Fruit fly (Drosophila melanogaster) S2 (cell line): ENCODE data around the gene Brf.

Source experiments
- CG8478 ChIP-seq: fragments of >200 bp; optimal IDR thresholded peaks from 2 replicates; lab custom pipeline; 2018
- CTCF ChIP-seq, 2 experiments: fragments of >200 bp; optimal IDR thresholded peaks; 2 replicates each; lab custom pipeline; 2018

Gene Brf

dm6 chr3R:17391313-17391845 is at the start of gene Brf, which contains the start of gene sds22:
Gene Brf, minus strand, starts transcription at chr3R:17391337.
Gene sds22, plus strand, starts transcription at chr3R:17391594.
- TF ChIP-seq CTCF (optimal IDR thresholded peaks at IDR 0.05; lab: Kevin White, UChicago) (no peak), CG8478 (lab: Kevin White, UChicago) (no peak)

- TF ChIP-seq CTCF (optimal IDR thresholded peaks at IDR 0.05; lab: Kevin White, UChicago) (no peak), CG8478 (lab: Kevin White, UChicago) (no peak)
Observed at dm6 chr3R:17440628-17441027, 49.5 kb upstream of the Brf start, which contains the start of gene CG14331. Gene CG14331, minus strand, starts transcription at chr3R:17440728.

- TF ChIP-seq CTCF (optimal IDR thresholded peaks at IDR 0.05; lab: Kevin White, UChicago), result no peak
- no peak for TF ChIP-seq CG8478 (lab: Kevin White, UChicago)
Observed at dm6 chr3R:17434330-17434729, 43.2 kb upstream of the Brf start, which contains the start of gene CG44090. Gene CG44090, minus strand, starts transcription at chr3R:17434430.

dm6 chr3R:17433117-17433516 is 42.0 kb upstream of the Brf start:
- no peak for TF ChIP-seq CTCF (optimal IDR thresholded peaks at IDR 0.05; lab: Kevin White, UChicago)

dm6 chr3R:17430481-17430880 is 39.3 kb upstream of the Brf start:
- TF ChIP-seq CG8478 (lab: Kevin White, UChicago) (no peak), CTCF (optimal IDR thresholded peaks at IDR 0.05; lab: Kevin White, UChicago) (no peak)

- TF ChIP-seq CTCF (optimal IDR thresholded peaks at IDR 0.05; lab: Kevin White, UChicago) (no peak), CG8478 (lab: Kevin White, UChicago) (no peak)
Observed at dm6 chr3R:17426265-17426664, 35.1 kb upstream of the Brf start.

dm6 chr3R:17425417-17425915 is 34.3 kb upstream of the Brf start, which contains the start of gene cysu:
Gene cysu, plus strand, starts transcription at chr3R:17425768.
- TF ChIP-seq CG8478 (lab: Kevin White, UChicago) (no peak), CTCF (optimal IDR thresholded peaks at IDR 0.05; lab: Kevin White, UChicago) (no peak)

dm6 chr3R:17422102-17422501 is 31.0 kb upstream of the Brf start, which contains the start of gene CG14332:
Gene CG14332, minus strand, starts transcription at chr3R:17422202.
- TF ChIP-seq CTCF (optimal IDR thresholded peaks at IDR 0.05; lab: Kevin White, UChicago) (no peak), CG8478 (lab: Kevin White, UChicago) (no peak)

- TF ChIP-seq CG8478 (lab: Kevin White, UChicago), result no peak
- TF ChIP-seq CTCF (optimal IDR thresholded peaks at IDR 0.05; lab: Kevin White, UChicago), result no peak
Observed at dm6 chr3R:17420338-17420737, 29.2 kb upstream of the Brf start, which contains the start of gene CG42835. Gene CG42835, plus strand, starts transcription at chr3R:17420638.

- TF ChIP-seq CTCF (optimal IDR thresholded peaks at IDR 0.05; lab: Kevin White, UChicago), result no peak
- no peak for TF ChIP-seq CG8478 (lab: Kevin White, UChicago)
Observed at dm6 chr3R:17418459-17418858, 27.3 kb upstream of the Brf start, which contains the start of gene CG42834. Gene CG42834, plus strand, starts transcription at chr3R:17418759.

dm6 chr3R:17417167-17417566 is 26.0 kb upstream of the Brf start, which contains the start of gene CG33333:
Gene CG33333, plus strand, starts transcription at chr3R:17417467.
- TF ChIP-seq CG8478 (lab: Kevin White, UChicago) (no peak), CTCF (optimal IDR thresholded peaks at IDR 0.05; lab: Kevin White, UChicago) (no peak)

- TF ChIP-seq CTCF (optimal IDR thresholded peaks at IDR 0.05; lab: Kevin White, UChicago), result no peak
- no peak for TF ChIP-seq CG8478 (lab: Kevin White, UChicago)
Observed at dm6 chr3R:17415439-17415838, 24.3 kb upstream of the Brf start, which contains the start of gene CG5866. Gene CG5866, plus strand, starts transcription at chr3R:17415739.

- no peak for TF ChIP-seq CTCF (optimal IDR thresholded peaks at IDR 0.05; lab: Kevin White, UChicago)
- TF ChIP-seq CG8478 (lab: Kevin White, UChicago), result no peak
Observed at dm6 chr3R:17413601-17414000, 22.5 kb upstream of the Brf start, which contains the start of gene CG42822. Gene CG42822, plus strand, starts transcription at chr3R:17413901.

dm6 chr3R:17412458-17413127 is 21.5 kb upstream of the Brf start, which contains the start of gene CG42821:
Gene CG42821, plus strand, starts transcription at chr3R:17413077.
- no peak for TF ChIP-seq CG8478 (lab: Kevin White, UChicago)
- no peak for TF ChIP-seq CTCF (optimal IDR thresholded peaks at IDR 0.05; lab: Kevin White, UChicago)

dm6 chr3R:17410808-17411207 is 19.7 kb upstream of the Brf start, which contains the start of gene CG5863:
Gene CG5863, plus strand, starts transcription at chr3R:17411108.
- TF ChIP-seq CTCF (optimal IDR thresholded peaks at IDR 0.05; lab: Kevin White, UChicago), result no peak
- TF ChIP-seq CG8478 (lab: Kevin White, UChicago), result no peak
